Fruit fly (Drosophila melanogaster) whole organism, embryonic: ENCODE results near the gene CG32713.

Experiments used
- Aef1 ChIP-seq: fragments of 200-800 bp; sonication (Bioruptor generic); IDR thresholded peaks from 3 replicates; pipeline ENCODE4 v1.3.6; 2022; ENCODE audit warnings: missing biosample characterization, missing genetic modification characterization
- CG1024 ChIP-seq: fragments of 200-800 bp; sonication (Bioruptor generic); IDR thresholded peaks from 2 replicates; pipeline ENCODE4 v1.3.6; 2022; ENCODE audit warnings: missing biosample characterization, missing genetic modification characterization
- CG1233 ChIP-seq: fragments of 200-800 bp; sonication (Bioruptor generic); optimal IDR thresholded peaks from 4 replicates; lab custom pipeline; 2018; ENCODE audit warnings: missing biosample characterization, mild to moderate bottlenecking, missing genetic modification characterization
- CG18476 ChIP-seq: fragments of 200-800 bp; sonication (Bioruptor generic); optimal IDR thresholded peaks from 2 replicates; lab custom pipeline; 2016; ENCODE audit warnings: missing biosample characterization, mild to moderate bottlenecking, missing genetic modification characterization
- CG30431 ChIP-seq: fragments of 200-800 bp; sonication (Bioruptor generic); optimal IDR thresholded peaks from 2 replicates; lab custom pipeline; 2017; ENCODE audit warnings: missing biosample characterization, missing genetic modification characterization
- CG31365 ChIP-seq: fragments of 200-800 bp; sonication (Bioruptor generic); optimal IDR thresholded peaks from 2 replicates; lab custom pipeline; 2018; ENCODE audit warnings: missing biosample characterization, mild to moderate bottlenecking, missing genetic modification characterization
- CG3163 ChIP-seq: fragments of 200-800 bp; sonication (Bioruptor generic); optimal IDR thresholded peaks from 3 replicates; lab custom pipeline; 2016; ENCODE audit warnings: missing biosample characterization, missing genetic modification characterization
- CG34376 ChIP-seq: fragments of 200-800 bp; sonication (Bioruptor generic); optimal IDR thresholded peaks from 2 replicates; lab custom pipeline; 2018; ENCODE audit warnings: missing biosample characterization, mild to moderate bottlenecking, missing genetic modification characterization
- CG3995 ChIP-seq: fragments of 200-800 bp; sonication (Bioruptor generic); optimal IDR thresholded peaks from 3 replicates; lab custom pipeline; 2016; ENCODE audit warnings: missing biosample characterization, missing genetic modification characterization
- CG5180 ChIP-seq: fragments of 200-800 bp; sonication (Bioruptor generic); optimal IDR thresholded peaks from 3 replicates; lab custom pipeline; 2017; ENCODE audit warnings: missing biosample characterization, missing genetic modification characterization, mild to moderate bottlenecking, moderate library complexity, missing genetic modification reagents
- CG5953 ChIP-seq: fragments of 200-800 bp; sonication (Bioruptor generic); IDR thresholded peaks from 2 replicates; pipeline ENCODE4 v1.3.6; 2022; ENCODE audit warnings: missing biosample characterization, missing genetic modification characterization
- CG8765 ChIP-seq: fragments of 200-800 bp; sonication (Bioruptor generic); IDR thresholded peaks from 2 replicates; pipeline ENCODE4 v1.3.6; 2022; ENCODE audit warnings: missing biosample characterization, missing genetic modification characterization
- CG9609 ChIP-seq: fragments of 200-800 bp; sonication (Bioruptor generic); optimal IDR thresholded peaks from 3 replicates; lab custom pipeline; 2016; ENCODE audit warnings: missing biosample characterization, missing genetic modification characterization
- Gug ChIP-seq: fragments of 200-800 bp; sonication (Bioruptor generic); IDR thresholded peaks from 4 replicates; pipeline ENCODE4 v1.3.6; 2022; ENCODE audit warnings: missing biosample characterization, missing genetic modification characterization
- HHEX ChIP-seq: fragments of 200-800 bp; sonication (Bioruptor generic); optimal IDR thresholded peaks from 3 replicates; lab custom pipeline; 2017; ENCODE audit warnings: missing biosample characterization, mild to moderate bottlenecking, missing genetic modification characterization, missing genetic modification reagents
- HLH54F ChIP-seq: fragments of 200-800 bp; sonication (Bioruptor generic); optimal IDR thresholded peaks from 3 replicates; lab custom pipeline; 2016; ENCODE audit warnings: missing biosample characterization, missing genetic modification characterization
- Hand ChIP-seq: fragments of 200-800 bp; sonication (Bioruptor generic); optimal IDR thresholded peaks from 2 replicates; lab custom pipeline; 2017; ENCODE audit warnings: mild to moderate bottlenecking, missing biosample characterization, missing genetic modification reagents, missing genetic modification characterization
- HmgZ ChIP-seq: fragments of 200-800 bp; sonication (Bioruptor generic); optimal IDR thresholded peaks from 2 replicates; lab custom pipeline; 2018; ENCODE audit warnings: missing biosample characterization, mild to moderate bottlenecking, missing genetic modification characterization
- Kr ChIP-seq: fragments of 200-800 bp; sonication (Bioruptor generic); optimal IDR thresholded peaks from 2 replicates; lab custom pipeline; 2017; ENCODE audit warnings: missing biosample characterization, mild to moderate bottlenecking, missing genetic modification characterization
- NC2α ChIP-seq: fragments of 200-800 bp; sonication (Bioruptor generic); optimal IDR thresholded peaks from 2 replicates; lab custom pipeline; 2016; ENCODE audit warnings: missing biosample characterization, missing genetic modification characterization
- Neu2 ChIP-seq: fragments of 200-800 bp; sonication (Bioruptor generic); optimal IDR thresholded peaks from 3 replicates; lab custom pipeline; 2016; ENCODE audit warnings: missing biosample characterization, missing genetic modification characterization, borderline replicate concordance
- Nf-YB ChIP-seq: fragments of 200-800 bp; sonication (Bioruptor generic); optimal IDR thresholded peaks from 3 replicates; lab custom pipeline; 2019; ENCODE audit warnings: missing biosample characterization, mild to moderate bottlenecking, missing genetic modification characterization, moderate library complexity
- ab ChIP-seq: fragments of 200-800 bp; sonication (Bioruptor generic); optimal IDR thresholded peaks from 2 replicates; lab custom pipeline; 2016; ENCODE audit warnings: missing biosample characterization, missing genetic modification characterization
- btn ChIP-seq: fragments of 200-800 bp; sonication (Bioruptor generic); optimal IDR thresholded peaks from 2 replicates; lab custom pipeline; 2016; ENCODE audit warnings: missing biosample characterization, missing genetic modification characterization
- cad ChIP-seq: fragments of >200 bp; optimal IDR thresholded peaks from 2 replicates; lab custom pipeline; 2017; ENCODE audit warnings: missing biosample characterization, missing genetic modification characterization
- cwo ChIP-seq: fragments of 200-800 bp; sonication (Bioruptor generic); optimal IDR thresholded peaks from 3 replicates; lab custom pipeline; 2017; ENCODE audit warnings: missing biosample characterization, missing genetic modification characterization, mild to moderate bottlenecking, moderate library complexity, missing genetic modification reagents
- dan ChIP-seq: fragments of 200-800 bp; sonication (Bioruptor generic); IDR thresholded peaks from 2 replicates; pipeline ENCODE4 v1.3.6; 2022; ENCODE audit warnings: missing biosample characterization, missing genetic modification characterization
- dimm ChIP-seq: fragments of 200-800 bp; sonication (Bioruptor generic); IDR thresholded peaks from 2 replicates; pipeline ENCODE4 v1.3.6; 2022; ENCODE audit warnings: missing biosample characterization, missing genetic modification characterization
- dm ChIP-seq: fragments of 200-800 bp; sonication (Bioruptor generic); optimal IDR thresholded peaks from 3 replicates; lab custom pipeline; 2016; ENCODE audit warnings: missing biosample characterization, missing genetic modification characterization
- dpn ChIP-seq, 2 experiments: fragments of 200-800 bp; sonication (Bioruptor generic); optimal IDR thresholded peaks; 3 replicates each; lab custom pipeline; 2016; ENCODE audit warnings: missing biosample characterization in 2 of 2, missing genetic modification characterization in 2 of 2
- dysf ChIP-seq: fragments of 200-800 bp; sonication (Bioruptor generic); IDR thresholded peaks from 3 replicates; pipeline ENCODE4 v1.3.6; 2022; ENCODE audit warnings: missing biosample characterization, missing genetic modification characterization
- en ChIP-seq: fragments of 200-800 bp; sonication (Bioruptor generic); optimal IDR thresholded peaks from 2 replicates; lab custom pipeline; 2016; ENCODE audit warnings: missing biosample characterization, missing genetic modification characterization
- nerfin-2 ChIP-seq: fragments of 200-800 bp; sonication (Bioruptor generic); IDR thresholded peaks from 2 replicates; pipeline ENCODE4 v1.3.6; 2022; ENCODE audit warnings: missing biosample characterization, missing genetic modification characterization; ENCODE audit not compliant: partially characterized antibody
- sens-2 ChIP-seq: fragments of 200-800 bp; sonication (Bioruptor generic); IDR thresholded peaks from 2 replicates; pipeline ENCODE4 v1.3.6; 2022; ENCODE audit warnings: missing biosample characterization, missing genetic modification characterization
- sima ChIP-seq: fragments of 200-800 bp; sonication (Bioruptor generic); optimal IDR thresholded peaks from 2 replicates; lab custom pipeline; 2016; ENCODE audit warnings: missing biosample characterization, missing genetic modification characterization
- tup ChIP-seq: fragments of 200-800 bp; sonication (Bioruptor generic); optimal IDR thresholded peaks from 2 replicates; lab custom pipeline; 2016; ENCODE audit warnings: missing biosample characterization, mild to moderate bottlenecking, missing genetic modification characterization, moderate library complexity
- wek ChIP-seq: fragments of 200-800 bp; sonication (Bioruptor generic); optimal IDR thresholded peaks from 3 replicates; lab custom pipeline; 2018; ENCODE audit warnings: missing biosample characterization, mild to moderate bottlenecking, missing genetic modification characterization, moderate library complexity
- wor ChIP-seq: fragments of 200-800 bp; sonication (Bioruptor generic); IDR thresholded peaks from 2 replicates; pipeline ENCODE4 v1.3.6; 2022; ENCODE audit warnings: missing biosample characterization, missing genetic modification characterization
- yki ChIP-seq: fragments of >200 bp; optimal IDR thresholded peaks from 3 replicates; lab custom pipeline; 2018

Gene CG32713

dm6 chrX:8476817-8477216, 19.4 kb upstream of the CG32713 start, which contains the start of gene Cp7Fc:
Gene Cp7Fc, plus strand, starts transcription at chrX:8477117.
- no peak for TF ChIP-seq Kr

- TF ChIP-seq Nf-YB (GFP tag; lab: Kevin White, UChicago), result no peak
- TF ChIP-seq CG5180 (GFP tag; lab: Kevin White, UChicago), result peak; percentile 29
Observed at dm6 chrX:8475657-8476056, 18.2 kb upstream of the CG32713 start.

- TF ChIP-seq yki (lab: Kevin White, UChicago) (no peak), CG3995 (no peak), cwo (GFP tag; lab: Kevin White, UChicago) (no peak), dm (GFP tag; lab: Kevin White, UChicago) (no peak), CG1024 (GFP tag; lab: Robert Waterston, UW) (no peak), wor (GFP tag; lab: Robert Waterston, UW) (no peak), tup (GFP tag; lab: Kevin White, UChicago) (no peak), sens-2 (GFP tag; lab: Robert Waterston, UW) (no peak), Hand (no peak), CG18476 (no peak), CG30431 (GFP tag; lab: Kevin White, UChicago) (no peak), cad (GFP tag; lab: Kevin White, UChicago) (no peak), dan (GFP tag; lab: Robert Waterston, UW) (no peak), CG8765 (no peak), NC2α (no peak), CG31365 (tag; lab: Kevin White, UChicago) (no peak), CG3163 (no peak), en (GFP tag; lab: Kevin White, UChicago) (no peak)
Observed at dm6 chrX:8473339-8473887, 16.0 kb upstream of the CG32713 start, which contains the start of gene Cp7Fb. Gene Cp7Fb, plus strand, starts transcription at chrX:8473837.

dm6 chrX:8470588-8470987, 13.2 kb upstream of the CG32713 start, which contains the start of gene Cp7Fa:
Gene Cp7Fa, plus strand, starts transcription at chrX:8470888.
- TF ChIP-seq dimm, result no peak
- TF ChIP-seq CG5953, result no peak
- no peak for TF ChIP-seq Aef1
- TF ChIP-seq wek (GFP tag; lab: Kevin White, UChicago), result no peak
- no peak for TF ChIP-seq CG1233 (GFP tag; lab: Kevin White, UChicago)
- no peak for TF ChIP-seq Gug
- no peak for TF ChIP-seq dpn (GFP tag; optimal IDR thresholded peaks at IDR 0.05; lab: Kevin White, UChicago)
- no peak for TF ChIP-seq nerfin-2 (GFP tag; lab: Robert Waterston, UW)
- no peak for TF ChIP-seq dysf
- TF ChIP-seq HLH54F (GFP tag; lab: Kevin White, UChicago), result no peak
- no peak for TF ChIP-seq CG34376 (GFP tag; lab: Kevin White, UChicago)
- no peak for TF ChIP-seq ab (GFP tag; lab: Kevin White, UChicago)
- TF ChIP-seq CG9609 (GFP tag; lab: Kevin White, UChicago), result no peak
- no peak for TF ChIP-seq HHEX (GFP tag; lab: Kevin White, UChicago)
- no peak for TF ChIP-seq sima (GFP tag; lab: Kevin White, UChicago)
- TF ChIP-seq Neu2 (GFP tag; lab: Kevin White, UChicago), result no peak
- no peak for TF ChIP-seq CG18476
- no peak for TF ChIP-seq btn (GFP tag; lab: Kevin White, UChicago)
- TF ChIP-seq HmgZ (tag; lab: Kevin White, UChicago), result no peak
